Fruit fly (Drosophila melanogaster) Kc167 (cell line): ENCODE measurements around the gene ranshi.

Experiments used
- Sin3A ChIP-seq: fragments of >200 bp; optimal IDR thresholded peaks from 2 replicates; lab custom pipeline; 2018; ENCODE audit warnings: missing external identifiers
- insv ChIP-seq: fragments of >200 bp; optimal IDR thresholded peaks from 3 replicates; lab custom pipeline; 2018; ENCODE audit warnings: missing external identifiers
- psq ChIP-seq: fragments of >200 bp; optimal IDR thresholded peaks from 2 replicates; lab custom pipeline; 2017; ENCODE audit warnings: missing external identifiers

- TF ChIP-seq Sin3A (lab: Kevin White, UChicago) (no peak), insv (lab: Kevin White, UChicago) (no peak), psq (no peak)
Observed at dm6 chr3R:8684328-8685177, 44.9 kb downstream of the ranshi start, which contains the start of gene CG44227.
